Fruit fly (Drosophila melanogaster): Measurements from ENCODE around the gene und.

The und gene

dm6 chr2L:9736000-9736695 lies 27.0 kb upstream of the und start, which contains the start of gene CG13117 (continued):
- TF ChIP-seq lz (GFP tag; optimal IDR thresholded peaks at IDR 0.05) (peak; percentile 65), ss (GFP tag; optimal IDR thresholded peaks at IDR 0.05) (peak in 1 of 2 experiments; percentile 23), CG11294 (GFP tag; IDR thresholded peaks at IDR 0.05) (no peak), Gug (GFP tag; IDR thresholded peaks at IDR 0.05) (peak; percentile 22; the same call in 1 of the 2 replicates), Eip78C (GFP tag) (peak; percentile 89), CG6163 (GFP tag; IDR thresholded peaks at IDR 0.05) (peak; percentile 68), fkh (GFP tag; optimal IDR thresholded peaks at IDR 0.05) (no peak), Ets96B (tag; optimal IDR thresholded peaks at IDR 0.05) (peak; percentile 25), CG8319 (GFP tag; optimal IDR thresholded peaks at IDR 0.05) (peak; percentile 5), Lpt (GFP tag; optimal IDR thresholded peaks at IDR 0.05) (no peak), Ets21C (GFP tag; optimal IDR thresholded peaks at IDR 0.05) (peak; percentile 37), CG8632 (GFP tag; optimal IDR thresholded peaks at IDR 0.05) (peak; percentile 23), dac (GFP tag; optimal IDR thresholded peaks at IDR 0.05) (no peak), fd59A (GFP tag; optimal IDR thresholded peaks at IDR 0.05) (peak; percentile 51), Sox102F (GFP tag; optimal IDR thresholded peaks at IDR 0.05) (peak; percentile 25), CG32006 (GFP tag; optimal IDR thresholded peaks at IDR 0.05) (peak; percentile 68), CG11902 (GFP tag; optimal IDR thresholded peaks at IDR 0.05) (peak; percentile 11)

- TF ChIP-seq lz (GFP tag; optimal IDR thresholded peaks at IDR 0.05) (no peak), CG8632 (GFP tag; optimal IDR thresholded peaks at IDR 0.05) (no peak), Hr4 (GFP tag; optimal IDR thresholded peaks at IDR 0.05) (no peak), CG15336 (GFP tag; IDR thresholded peaks at IDR 0.05) (no peak), Sox14 (GFP tag; optimal IDR thresholded peaks at IDR 0.05) (no peak), fd85E (GFP tag; optimal IDR thresholded peaks at IDR 0.05) (no peak), CG1621 (tag; optimal IDR thresholded peaks at IDR 0.05) (no peak), Eip93F (GFP tag; optimal IDR thresholded peaks at IDR 0.05) (no peak), fkh (GFP tag; optimal IDR thresholded peaks at IDR 0.05) (no peak), Sox15 (GFP tag; optimal IDR thresholded peaks at IDR 0.05) (no peak), CG16779 (tag; optimal IDR thresholded peaks at IDR 0.05) (no peak), CG31627 (GFP tag; optimal IDR thresholded peaks at IDR 0.05) (no peak), esn (GFP tag; optimal IDR thresholded peaks at IDR 0.05) (no peak), dac (GFP tag; optimal IDR thresholded peaks at IDR 0.05) (no peak), CG11902 (GFP tag; optimal IDR thresholded peaks at IDR 0.05) (no peak), salr (GFP tag; optimal IDR thresholded peaks at IDR 0.05) (no peak), CG8319 (GFP tag; optimal IDR thresholded peaks at IDR 0.05) (no peak), ss (GFP tag; optimal IDR thresholded peaks at IDR 0.05) (no peak)
These were observed 25.8 kb upstream of the und start for dm6 chr2L:9737360-9737759.

- TF ChIP-seq Hr4 (GFP tag; optimal IDR thresholded peaks at IDR 0.05) (peak; percentile 56), esn (GFP tag; optimal IDR thresholded peaks at IDR 0.05) (no peak), Lpt (GFP tag; optimal IDR thresholded peaks at IDR 0.05) (peak; percentile 15), CG16779 (tag; optimal IDR thresholded peaks at IDR 0.05) (peak; percentile 2), CG11294 (GFP tag; IDR thresholded peaks at IDR 0.05) (no peak), dac (GFP tag; optimal IDR thresholded peaks at IDR 0.05) (no peak), CG6854 (GFP tag; optimal IDR thresholded peaks at IDR 0.05) (no peak), topi (GFP tag; optimal IDR thresholded peaks at IDR 0.05) (no peak), CG11762 (GFP tag; optimal IDR thresholded peaks at IDR 0.05; ENCODE audit: insufficient read depth) (no peak), Eip78C (GFP tag) (peak; percentile 77), CG9139 (GFP tag; optimal IDR thresholded peaks at IDR 0.05) (no peak), CG6792 (GFP tag; optimal IDR thresholded peaks at IDR 0.05) (peak; percentile 4), CG15336 (GFP tag; IDR thresholded peaks at IDR 0.05) (no peak), Sox14 (GFP tag; optimal IDR thresholded peaks at IDR 0.05) (peak; percentile 8), Ets96B (tag; optimal IDR thresholded peaks at IDR 0.05) (peak; percentile 40), CG7368 (GFP tag; optimal IDR thresholded peaks at IDR 0.05) (no peak), CG8632 (GFP tag; optimal IDR thresholded peaks at IDR 0.05) (peak; percentile 32), spab (GFP tag; optimal IDR thresholded peaks at IDR 0.05) (peak; percentile 5), CG4318 (GFP tag; optimal IDR thresholded peaks at IDR 0.05) (peak; percentile 29), Blimp-1 (GFP tag; optimal IDR thresholded peaks at IDR 0.05) (no peak), Met (GFP tag; optimal IDR thresholded peaks at IDR 0.05) (peak; percentile 25), net (GFP tag; optimal IDR thresholded peaks at IDR 0.05) (peak; percentile 15), CG31627 (GFP tag; optimal IDR thresholded peaks at IDR 0.05) (peak; percentile 37), OdsH (GFP tag; optimal IDR thresholded peaks at IDR 0.05) (peak; percentile 52), Ets21C (GFP tag; optimal IDR thresholded peaks at IDR 0.05) (no peak), Gug (GFP tag; IDR thresholded peaks at IDR 0.05) (peak; percentile 22; the same call in 1 of the 2 replicates), CG8319 (GFP tag; optimal IDR thresholded peaks at IDR 0.05) (peak; percentile 9), CG6808 (GFP tag; optimal IDR thresholded peaks at IDR 0.05) (peak; percentile 2), Hr38 (GFP tag; optimal IDR thresholded peaks at IDR 0.05) (no peak), Sox15 (GFP tag; optimal IDR thresholded peaks at IDR 0.05) (no peak), CG6276 (GFP tag; optimal IDR thresholded peaks at IDR 0.05) (peak; percentile 31), CG1621 (tag; optimal IDR thresholded peaks at IDR 0.05) (no peak), fd85E (GFP tag; optimal IDR thresholded peaks at IDR 0.05) (no peak), ss (GFP tag; optimal IDR thresholded peaks at IDR 0.05) (peak in 1 of 2 experiments; percentile 12)
These were observed 25.4 kb upstream of the und start for dm6 chr2L:9737803-9738202.

Measured in whole organism, prepupa.